Fruit fly (Drosophila melanogaster) whole organism, embryonic: ENCODE results near the gene Ir94g.

Experiments used
- B-H1 ChIP-seq: fragments of 200-800 bp; sonication (Bioruptor generic); IDR thresholded peaks from 3 replicates; pipeline ENCODE4 v1.3.6; 2022; ENCODE audit warnings: missing biosample characterization, missing genetic modification characterization
- CG10267 ChIP-seq: fragments of 200-800 bp; sonication (Bioruptor generic); optimal IDR thresholded peaks from 2 replicates; lab custom pipeline; 2018; ENCODE audit warnings: missing biosample characterization, mild to moderate bottlenecking, missing genetic modification characterization, moderate library complexity
- CG10543 ChIP-seq: fragments of 200-800 bp; sonication (Bioruptor generic); optimal IDR thresholded peaks from 3 replicates; lab custom pipeline; 2017; ENCODE audit warnings: missing biosample characterization, mild to moderate bottlenecking, missing genetic modification characterization, moderate library complexity
- CG10959 ChIP-seq: fragments of 200-800 bp; sonication (Bioruptor generic); IDR thresholded peaks from 2 replicates; pipeline ENCODE4 v1.3.6; 2022; ENCODE audit warnings: missing biosample characterization, missing genetic modification characterization
- CG11247 ChIP-seq: fragments of 200-800 bp; sonication (Bioruptor generic); IDR thresholded peaks from 2 replicates; pipeline ENCODE4 v1.3.6; 2022; ENCODE audit warnings: missing biosample characterization, missing genetic modification characterization
- CG12744 ChIP-seq: fragments of 200-800 bp; sonication (Bioruptor generic); optimal IDR thresholded peaks from 2 replicates; lab custom pipeline; 2016; ENCODE audit warnings: missing biosample characterization, missing genetic modification characterization
- CG12769 ChIP-seq: fragments of 200-800 bp; sonication (Bioruptor generic); optimal IDR thresholded peaks from 2 replicates; lab custom pipeline; 2019; ENCODE audit warnings: missing biosample characterization, mild to moderate bottlenecking, missing genetic modification characterization, moderate library complexity
- CG13287 ChIP-seq: fragments of 200-800 bp; sonication (Bioruptor generic); IDR thresholded peaks from 2 replicates; pipeline ENCODE4 v1.3.6; 2022; ENCODE audit warnings: missing biosample characterization, missing genetic modification characterization; ENCODE audit not compliant: partially characterized antibody
- CG13296 ChIP-seq: fragments of 200-800 bp; sonication (Bioruptor generic); optimal IDR thresholded peaks from 3 replicates; lab custom pipeline; 2018; ENCODE audit warnings: missing biosample characterization, mild to moderate bottlenecking, missing genetic modification characterization
- CG13894 ChIP-seq: fragments of 200-800 bp; sonication (Bioruptor generic); optimal IDR thresholded peaks from 3 replicates; lab custom pipeline; 2018; ENCODE audit warnings: missing biosample characterization, mild to moderate bottlenecking, missing genetic modification characterization, moderate library complexity
- CG14965 ChIP-seq: fragments of 200-800 bp; sonication (Bioruptor generic); optimal IDR thresholded peaks from 2 replicates; lab custom pipeline; 2016; ENCODE audit warnings: missing biosample characterization, missing genetic modification characterization, borderline replicate concordance
- CG1603 ChIP-seq: fragments of 200-800 bp; sonication (Bioruptor generic); optimal IDR thresholded peaks from 2 replicates; lab custom pipeline; 2019; ENCODE audit warnings: missing biosample characterization, mild to moderate bottlenecking, missing genetic modification characterization, moderate library complexity
- CG34422 ChIP-seq: fragments of 200-800 bp; sonication (Bioruptor generic); IDR thresholded peaks from 3 replicates; pipeline ENCODE4 v1.3.6; 2022; ENCODE audit warnings: missing biosample characterization, missing genetic modification characterization
- CG3726 ChIP-seq: fragments of 200-800 bp; sonication (Bioruptor generic); IDR thresholded peaks from 3 replicates; pipeline ENCODE4, ENCODE4 v1.3.6; 2022; ENCODE audit warnings: missing biosample characterization, missing genetic modification characterization
- CG7839 ChIP-seq: fragments of 200-800 bp; sonication (Bioruptor generic); optimal IDR thresholded peaks from 3 replicates; lab custom pipeline; 2018; ENCODE audit warnings: missing biosample characterization, mild to moderate bottlenecking, missing genetic modification characterization, moderate library complexity
- CG7928 ChIP-seq: fragments of 200-800 bp; sonication (Bioruptor generic); optimal IDR thresholded peaks from 2 replicates; lab custom pipeline; 2017; ENCODE audit warnings: missing biosample characterization, mild to moderate bottlenecking, missing genetic modification characterization
- CG7987 ChIP-seq: fragments of 200-800 bp; sonication (Bioruptor generic); optimal IDR thresholded peaks from 2 replicates; lab custom pipeline; 2018; ENCODE audit warnings: missing biosample characterization, mild to moderate bottlenecking, missing genetic modification characterization, moderate library complexity
- CG8388 ChIP-seq: fragments of 200-800 bp; sonication (Bioruptor generic); optimal IDR thresholded peaks from 2 replicates; lab custom pipeline; 2019; ENCODE audit warnings: missing biosample characterization, mild to moderate bottlenecking, missing genetic modification characterization, moderate library complexity
- CG8924 ChIP-seq: fragments of 200-800 bp; optimal IDR thresholded peaks from 3 replicates; lab custom pipeline; 2019; ENCODE audit warnings: missing biosample characterization, mild to moderate bottlenecking, missing genetic modification characterization, moderate library complexity
- Deaf1 ChIP-seq: fragments of 200-800 bp; optimal IDR thresholded peaks from 3 replicates; lab custom pipeline; 2019; ENCODE audit warnings: missing biosample characterization, mild to moderate bottlenecking, missing genetic modification characterization, moderate library complexity
- Drgx ChIP-seq: fragments of 200-800 bp; sonication (Bioruptor generic); IDR thresholded peaks from 2 replicates; pipeline ENCODE4 v1.3.6; 2022; ENCODE audit warnings: missing biosample characterization, missing genetic modification characterization
- ERR ChIP-seq: fragments of 200-800 bp; sonication (Bioruptor generic); optimal IDR thresholded peaks from 2 replicates; lab custom pipeline; 2016; ENCODE audit warnings: missing biosample characterization, missing genetic modification characterization
- Elba2 ChIP-seq: fragments of 200-800 bp; sonication (Bioruptor generic); optimal IDR thresholded peaks from 3 replicates; lab custom pipeline; 2016; ENCODE audit warnings: missing biosample characterization, missing genetic modification characterization
- Hr3 ChIP-seq: fragments of 200-800 bp; sonication (Bioruptor generic); optimal IDR thresholded peaks from 3 replicates; lab custom pipeline; 2016; ENCODE audit warnings: missing biosample characterization, missing genetic modification characterization
- Max ChIP-seq: fragments of 200-800 bp; sonication (Bioruptor generic); optimal IDR thresholded peaks from 2 replicates; lab custom pipeline; 2016; ENCODE audit warnings: missing biosample characterization, mild to moderate bottlenecking, missing genetic modification characterization
- Nf-YC ChIP-seq: fragments of 200-800 bp; optimal IDR thresholded peaks from 3 replicates; lab custom pipeline; 2019; ENCODE audit warnings: missing biosample characterization, mild to moderate bottlenecking, missing genetic modification characterization, moderate library complexity
- Sox102F ChIP-seq: fragments of 200-800 bp; sonication (Bioruptor generic); optimal IDR thresholded peaks from 2 replicates; lab custom pipeline; 2018; ENCODE audit warnings: missing biosample characterization, mild to moderate bottlenecking, missing genetic modification characterization, moderate library complexity
- Sry-β ChIP-seq: fragments of 200-800 bp; sonication (Bioruptor generic); optimal IDR thresholded peaks from 2 replicates; lab custom pipeline; 2018; ENCODE audit warnings: missing biosample characterization, mild to moderate bottlenecking, missing genetic modification characterization, moderate library complexity
- ab ChIP-seq: fragments of 200-800 bp; sonication (Bioruptor generic); optimal IDR thresholded peaks from 2 replicates; lab custom pipeline; 2016; ENCODE audit warnings: missing biosample characterization, missing genetic modification characterization
- ap ChIP-seq: fragments of 200-800 bp; sonication (Bioruptor generic); IDR thresholded peaks from 2 replicates; pipeline ENCODE4 v1.3.6; 2022; ENCODE audit warnings: missing biosample characterization, missing genetic modification characterization
- bbx ChIP-seq: fragments of 200-800 bp; sonication (Bioruptor generic); IDR thresholded peaks from 2 replicates; pipeline ENCODE4 v1.3.6; 2022; ENCODE audit warnings: missing biosample characterization, missing genetic modification characterization; ENCODE audit not compliant: partially characterized antibody
- bowl ChIP-seq: fragments of 200-800 bp; sonication (Bioruptor generic); IDR thresholded peaks from 2 replicates; pipeline ENCODE4 v1.3.6; 2022; ENCODE audit warnings: missing biosample characterization, missing genetic modification characterization
- cas ChIP-seq: fragments of 200-800 bp; sonication (Bioruptor generic); IDR thresholded peaks from 2 replicates; pipeline ENCODE4 v1.3.6; 2022; ENCODE audit warnings: missing biosample characterization, missing genetic modification characterization
- ci ChIP-seq: fragments of 200-800 bp; sonication (Bioruptor generic); IDR thresholded peaks from 3 replicates; pipeline ENCODE4 v1.3.6; 2022; ENCODE audit warnings: missing biosample characterization, missing genetic modification characterization
- danr ChIP-seq: fragments of 200-800 bp; sonication (Bioruptor generic); IDR thresholded peaks from 2 replicates; pipeline ENCODE4 v1.3.6; 2022; ENCODE audit warnings: missing biosample characterization, missing genetic modification characterization
- dmrt11E ChIP-seq: fragments of 200-800 bp; sonication (Bioruptor generic); optimal IDR thresholded peaks from 3 replicates; lab custom pipeline; 2018; ENCODE audit warnings: missing biosample characterization, mild to moderate bottlenecking, missing genetic modification characterization, moderate library complexity
- eyg ChIP-seq: fragments of 200-800 bp; sonication (Bioruptor generic); optimal IDR thresholded peaks from 3 replicates; lab custom pipeline; 2016; ENCODE audit warnings: missing biosample characterization, missing genetic modification characterization
- ftz-f1 ChIP-seq: fragments of 200-800 bp; sonication (Bioruptor generic); optimal IDR thresholded peaks from 2 replicates; lab custom pipeline; 2016; ENCODE audit warnings: missing biosample characterization, missing genetic modification characterization
- fu2 ChIP-seq: fragments of 200-800 bp; sonication (Bioruptor generic); optimal IDR thresholded peaks from 2 replicates; lab custom pipeline; 2016; ENCODE audit warnings: missing biosample characterization, missing genetic modification characterization
- gsb-n ChIP-seq: fragments of 200-800 bp; sonication (Bioruptor generic); optimal IDR thresholded peaks from 3 replicates; lab custom pipeline; 2018; ENCODE audit warnings: missing biosample characterization, mild to moderate bottlenecking, missing genetic modification characterization
- hbn ChIP-seq: fragments of 200-800 bp; sonication (Bioruptor generic); IDR thresholded peaks from 2 replicates; pipeline ENCODE4 v1.3.6; 2022; ENCODE audit warnings: missing biosample characterization, missing genetic modification characterization; ENCODE audit not compliant: partially characterized antibody
- ken ChIP-seq: fragments of 200-800 bp; sonication (Bioruptor generic); IDR thresholded peaks from 3 replicates; pipeline ENCODE4 v1.3.6; 2022; ENCODE audit warnings: missing biosample characterization, missing genetic modification characterization
- mam ChIP-seq: fragments of 200-800 bp; sonication (Bioruptor generic); optimal IDR thresholded peaks from 3 replicates; lab custom pipeline; 2016; ENCODE audit warnings: missing biosample characterization, missing genetic modification characterization
- pho ChIP-seq: fragments of 200-800 bp; sonication (Bioruptor generic); optimal IDR thresholded peaks from 2 replicates; lab custom pipeline; 2016; ENCODE audit warnings: missing biosample characterization, missing genetic modification characterization
- pita ChIP-seq: fragments of 200-800 bp; sonication (Bioruptor generic); optimal IDR thresholded peaks from 2 replicates; lab custom pipeline; 2017; ENCODE audit warnings: missing biosample characterization, mild to moderate bottlenecking, missing genetic modification characterization
- pnt ChIP-seq: fragments of 200-800 bp; sonication (Bioruptor generic); optimal IDR thresholded peaks from 3 replicates; lab custom pipeline; 2016; ENCODE audit warnings: missing biosample characterization, missing genetic modification characterization
- row ChIP-seq: fragments of 200-800 bp; sonication (Bioruptor generic); IDR thresholded peaks from 3 replicates; pipeline ENCODE4 v1.3.6; 2022; ENCODE audit warnings: missing biosample characterization, missing genetic modification characterization
- sens ChIP-seq: fragments of 200-800 bp; sonication (Bioruptor generic); peaks from one replicate; lab custom pipeline; 2016; ENCODE audit warnings: missing biosample characterization, missing genetic modification characterization
- toy ChIP-seq: fragments of 200-800 bp; sonication (Bioruptor generic); IDR thresholded peaks from 2 replicates; pipeline ENCODE4 v1.3.6; 2022; ENCODE audit warnings: missing biosample characterization, missing genetic modification characterization
- vvl ChIP-seq: fragments of 200-800 bp; sonication (Bioruptor generic); IDR thresholded peaks from 2 replicates; pipeline ENCODE4 v1.3.6; 2022; ENCODE audit warnings: missing biosample characterization, missing genetic modification characterization

The Ir94g gene

DNA sequence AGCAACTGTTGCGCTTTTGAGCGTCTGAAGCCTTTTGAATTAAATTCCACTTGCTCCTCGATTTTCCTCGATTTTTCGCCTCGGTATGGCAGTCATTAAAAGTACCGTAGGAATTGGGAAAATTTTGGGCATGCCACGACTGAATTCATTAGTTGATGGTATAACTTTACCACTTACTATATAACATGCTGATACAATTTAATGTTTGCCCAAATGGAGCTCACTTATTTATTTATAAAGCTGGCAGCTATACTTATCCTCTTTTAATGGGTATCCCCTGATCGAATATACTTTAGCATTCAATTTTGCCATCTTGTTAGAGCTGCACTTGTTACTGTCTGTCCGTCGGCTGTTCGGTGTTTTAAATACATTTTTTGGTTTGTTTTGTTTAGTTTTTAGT, 43.7 kb downstream of the Ir94g start:
- TF ChIP-seq Drgx (GFP tag; lab: Robert Waterston, UW) (peak; percentile 67), ERR (GFP tag; lab: Kevin White, UChicago) (no peak), CG1603 (tag; lab: Kevin White, UChicago) (peak; percentile 12), Sox102F (GFP tag; lab: Kevin White, UChicago) (peak; percentile 31), pho (GFP tag; lab: Kevin White, UChicago) (no peak), CG8388 (GFP tag; lab: Kevin White, UChicago) (peak; percentile 44), row (GFP tag; lab: Robert Waterston, UW) (0 out of 3 replicates have a peak, but pooled peaks have one; percentile 15), CG11247 (no peak)

DNA sequence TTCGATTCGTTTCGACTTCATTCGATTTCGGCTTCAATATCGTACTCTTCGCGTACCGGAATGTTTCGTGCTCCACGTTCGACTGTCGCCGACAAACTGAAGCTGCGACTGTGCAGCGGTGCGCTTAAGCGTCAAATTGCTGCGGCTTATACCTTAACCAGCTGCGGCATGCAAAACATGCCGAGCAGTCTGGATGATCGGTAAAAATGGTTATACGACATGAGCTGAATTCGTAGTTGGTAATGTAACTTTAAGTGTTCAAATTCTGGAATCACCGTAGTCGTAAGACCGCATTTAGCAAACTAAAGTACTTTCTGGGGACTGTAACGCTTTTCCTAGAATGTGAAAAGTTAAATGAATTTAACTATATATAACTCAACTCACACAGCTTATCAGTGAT, 47.2 kb downstream of the Ir94g start, which contains the start of gene CG10175:
CG10175 (minus strand) TSS at position 101 of the 400 bp plus-strand sequence.
- TF ChIP-seq vvl (GFP tag; lab: Robert Waterston, UW): peak; percentile 30; the same call in 1 of the 2 replicates
- peak; percentile 5 for TF ChIP-seq gsb-n (tag; lab: Kevin White, UChicago)
- peak; percentile 57 for TF ChIP-seq ci (GFP tag; lab: Robert Waterston, UW)
- no peak for TF ChIP-seq mam
- TF ChIP-seq cas: no peak
- TF ChIP-seq ap: 0 out of 2 replicates have a peak, but pooled peaks have one; percentile 12
- TF ChIP-seq B-H1 (GFP tag; lab: Robert Waterston, UW): no peak
- TF ChIP-seq bbx (GFP tag; lab: Robert Waterston, UW): no peak; the same call in 1 of the 2 replicates
- TF ChIP-seq CG14965: no peak
- TF ChIP-seq Deaf1 (tag; lab: Kevin White, UChicago): peak; percentile 34
- peak; percentile 18 for TF ChIP-seq sens (GFP tag; lab: Kevin White, UChicago)
- no peak for TF ChIP-seq Elba2
- peak; percentile 22; the same call in 1 of the 3 replicates for TF ChIP-seq ken (GFP tag; lab: Robert Waterston, UW)
- 0 out of 3 replicates have a peak, but pooled peaks have one; percentile 26 for TF ChIP-seq CG34422
- TF ChIP-seq CG7839 (tag; lab: Kevin White, UChicago): no peak
- TF ChIP-seq danr (GFP tag; lab: Robert Waterston, UW): no peak
- 0 out of 2 replicates have a peak, but pooled peaks have one; percentile 24 for TF ChIP-seq bowl (GFP tag; lab: Robert Waterston, UW)
- no peak for TF ChIP-seq CG8924 (tag; lab: Kevin White, UChicago)
- no peak for TF ChIP-seq CG10959 (GFP tag; lab: Robert Waterston, UW)
- TF ChIP-seq CG12769 (tag; lab: Kevin White, UChicago): peak; percentile 18
- TF ChIP-seq Sry-β: no peak
- TF ChIP-seq CG3726 (GFP tag; lab: Robert Waterston, UW): no peak
- no peak for TF ChIP-seq CG13894
- TF ChIP-seq CG10267 (tag; lab: Kevin White, UChicago): no peak

DNA sequence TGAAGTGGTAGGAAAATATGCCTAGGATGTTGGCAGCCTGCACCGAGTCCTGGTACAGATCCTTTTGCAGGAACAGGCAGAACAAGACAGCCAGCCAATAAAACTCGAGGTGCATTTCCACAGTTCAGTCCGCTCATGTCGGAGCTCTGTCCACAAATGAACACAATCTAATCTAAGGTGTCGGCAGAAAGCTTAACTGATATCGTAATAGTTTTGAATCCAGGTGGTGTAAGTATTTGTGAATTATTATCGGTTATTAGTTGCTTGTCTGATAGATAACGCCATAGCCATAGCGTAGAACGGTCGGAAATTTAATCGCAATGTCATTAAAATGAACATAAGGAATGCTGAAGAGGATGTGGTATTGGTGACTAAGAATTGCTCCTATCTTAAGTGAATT, 50.9 kb downstream of the Ir94g start, which contains the start of gene Ugt303B3:
Ugt303B3 (minus strand) TSS at position 159 of the 400 bp plus-strand sequence.
- TF ChIP-seq CG12744 (GFP tag; lab: Kevin White, UChicago) (no peak), hbn (GFP tag; lab: Robert Waterston, UW) (no peak), ftz-f1 (GFP tag; lab: Kevin White, UChicago) (no peak), fu2 (no peak), Max (GFP tag; lab: Kevin White, UChicago) (no peak), pita (GFP tag; lab: Kevin White, UChicago) (no peak), CG7987 (GFP tag; lab: Kevin White, UChicago) (no peak), Hr3 (GFP tag; lab: Kevin White, UChicago) (no peak), Nf-YC (tag; lab: Kevin White, UChicago) (peak; percentile 8), toy (0 out of 2 replicates have a peak, but pooled peaks have one; percentile 14), CG13287 (GFP tag; lab: Robert Waterston, UW) (no peak), CG13296 (GFP tag; lab: Kevin White, UChicago) (peak; percentile 28), CG7928 (GFP tag; lab: Kevin White, UChicago) (no peak), pnt (GFP tag; lab: Kevin White, UChicago) (no peak), ci (GFP tag; lab: Robert Waterston, UW) (no peak; the same call in 2 of the 3 replicates), ab (GFP tag; lab: Kevin White, UChicago) (no peak), eyg (no peak), dmrt11E (tag; lab: Kevin White, UChicago) (no peak), CG10543 (peak; percentile 50)
